Worm (Caenorhabditis elegans) whole organism, late embryonic: ENCODE measurements around the gene F53B3.3.

ENCODE experiments used
- F13H6.1 ChIP-seq: sonication (generic microtip); optimal IDR thresholded peaks from 2 replicates; lab custom pipeline; 2016; ENCODE audit warnings: missing genetic modification characterization, missing compliant biosample characterization
- K02D7.2 ChIP-seq: sonication (generic microtip); optimal IDR thresholded peaks from 2 replicates; lab custom pipeline; 2017; ENCODE audit warnings: mild to moderate bottlenecking, missing genetic modification characterization, missing compliant biosample characterization
- ama-1 ChIP-seq: fragments of 150-350 bp; optimal IDR thresholded peaks from 2 replicates; lab custom pipeline; 2014
- ceh-18 ChIP-seq: sonication (generic microtip); optimal IDR thresholded peaks from 2 replicates; lab custom pipeline; 2016; ENCODE audit warnings: missing genetic modification characterization, missing compliant biosample characterization
- ceh-19 ChIP-seq: fragments of 200-800 bp; sonication (Bioruptor generic); optimal IDR thresholded peaks from 2 replicates; lab custom pipeline; 2018; ENCODE audit warnings: mild to moderate bottlenecking, missing genetic modification characterization, missing compliant biosample characterization
- ceh-24 ChIP-seq: sonication (generic microtip); optimal IDR thresholded peaks from 2 replicates; lab custom pipeline; 2016; ENCODE audit warnings: mild to moderate bottlenecking, missing genetic modification characterization, missing compliant biosample characterization
- ceh-30 ChIP-seq: fragments of 150-350 bp; optimal IDR thresholded peaks from 2 replicates; lab custom pipeline; 2014; ENCODE audit warnings: missing biosample characterization, missing genetic modification characterization
- ceh-31 ChIP-seq: sonication (generic microtip); optimal IDR thresholded peaks from 2 replicates; lab custom pipeline; 2016; ENCODE audit warnings: missing genetic modification characterization, missing compliant biosample characterization
- ceh-34 ChIP-seq: sonication (generic microtip); optimal IDR thresholded peaks from 2 replicates; lab custom pipeline; 2016; ENCODE audit warnings: mild to moderate bottlenecking, missing genetic modification characterization, missing compliant biosample characterization
- ceh-48 ChIP-seq: sonication (generic microtip); optimal IDR thresholded peaks from 2 replicates; lab custom pipeline; 2016; ENCODE audit warnings: missing genetic modification characterization, inconsistent platforms, missing compliant biosample characterization
- ceh-9 ChIP-seq: sonication (generic microtip); optimal IDR thresholded peaks from 2 replicates; lab custom pipeline; 2016; ENCODE audit warnings: mild to moderate bottlenecking, missing genetic modification characterization, inconsistent platforms, missing compliant biosample characterization
- dve-1 ChIP-seq: sonication (generic microtip); optimal IDR thresholded peaks from 2 replicates; lab custom pipeline; 2017; ENCODE audit warnings: antibody characterized with exemption, mild to moderate bottlenecking, missing genetic modification characterization, missing compliant biosample characterization
- elt-2 ChIP-seq: sonication (generic microtip); optimal IDR thresholded peaks from 2 replicates; lab custom pipeline; 2016; ENCODE audit warnings: missing genetic modification reagents, missing genetic modification characterization, missing compliant biosample characterization
- fax-1 ChIP-seq: sonication (generic microtip); optimal IDR thresholded peaks from 2 replicates; lab custom pipeline; 2016; ENCODE audit warnings: missing genotype, missing genetic modification characterization, missing compliant biosample characterization
- hlh-13 ChIP-seq: fragments of 200-800 bp; sonication (Bioruptor generic); optimal IDR thresholded peaks from 2 replicates; lab custom pipeline; 2018; ENCODE audit warnings: mild to moderate bottlenecking, missing genetic modification characterization, missing compliant biosample characterization
- hlh-15 ChIP-seq: sonication (generic microtip); optimal IDR thresholded peaks from 2 replicates; lab custom pipeline; 2016; ENCODE audit warnings: missing genetic modification characterization, missing compliant biosample characterization
- hlh-30 ChIP-seq: sonication (generic microtip); optimal IDR thresholded peaks from 2 replicates; lab custom pipeline; 2017; ENCODE audit warnings: antibody characterized with exemption, missing genetic modification characterization, missing compliant biosample characterization; ENCODE audit not compliant: insufficient read depth
- hlh-6 ChIP-seq: sonication (generic microtip); optimal IDR thresholded peaks from 2 replicates; lab custom pipeline; 2016; ENCODE audit warnings: missing genotype, missing genetic modification characterization, missing compliant biosample characterization
- lin-11 ChIP-seq: fragments of 200-800 bp; sonication (Bioruptor generic); optimal IDR thresholded peaks from 2 replicates; lab custom pipeline; 2018; ENCODE audit warnings: mild to moderate bottlenecking, missing genetic modification characterization, missing compliant biosample characterization
- madf-2 ChIP-seq: sonication (generic microtip); optimal IDR thresholded peaks from 2 replicates; lab custom pipeline; 2017; ENCODE audit warnings: missing genetic modification characterization, missing compliant biosample characterization
- nfya-1 ChIP-seq: sonication (generic microtip); optimal IDR thresholded peaks from 2 replicates; lab custom pipeline; 2017; ENCODE audit warnings: missing genetic modification characterization, mild to moderate bottlenecking, missing compliant biosample characterization, antibody characterized with exemption, moderate library complexity
- nhr-232 ChIP-seq: sonication (generic microtip); optimal IDR thresholded peaks from 2 replicates; lab custom pipeline; 2016; ENCODE audit warnings: missing genetic modification characterization, missing compliant biosample characterization
- npax-4 ChIP-seq: sonication (generic microtip); optimal IDR thresholded peaks from 2 replicates; lab custom pipeline; 2016; ENCODE audit warnings: missing genetic modification characterization, missing compliant biosample characterization
- odd-2 ChIP-seq: sonication (generic microtip); optimal IDR thresholded peaks from 2 replicates; lab custom pipeline; 2017; ENCODE audit warnings: antibody characterized with exemption, mild to moderate bottlenecking, missing genetic modification characterization, missing compliant biosample characterization
- pag-3 ChIP-seq: sonication (generic microtip); optimal IDR thresholded peaks from 2 replicates; lab custom pipeline; 2016; ENCODE audit warnings: missing compliant biosample characterization, missing genetic modification characterization, borderline replicate concordance
- pha-2 ChIP-seq: sonication (generic microtip); optimal IDR thresholded peaks from 2 replicates; lab custom pipeline; 2017; ENCODE audit warnings: mild to moderate bottlenecking, missing genetic modification characterization, missing compliant biosample characterization
- sdc-2 ChIP-seq: sonication (generic microtip); optimal IDR thresholded peaks from 2 replicates; lab custom pipeline; 2016; ENCODE audit warnings: missing genotype, missing genetic modification characterization, missing compliant biosample characterization
- sox-2 ChIP-seq: fragments of 200-800 bp; sonication (Bioruptor generic); IDR thresholded peaks from 2 replicates; pipeline ENCODE4 v1.3.6; 2022; ENCODE audit warnings: missing genetic modification reagents, missing genetic modification characterization, missing compliant biosample characterization
- sox-4 ChIP-seq: sonication (generic microtip); optimal IDR thresholded peaks from 2 replicates; lab custom pipeline; 2017; ENCODE audit warnings: mild to moderate bottlenecking, missing genetic modification characterization, inconsistent platforms, missing compliant biosample characterization
- syd-9 ChIP-seq: sonication (generic microtip); optimal IDR thresholded peaks from 2 replicates; lab custom pipeline; 2016; ENCODE audit warnings: mild to moderate bottlenecking, missing genetic modification characterization, moderate library complexity, missing compliant biosample characterization
- ttx-3 ChIP-seq: sonication (generic microtip); optimal IDR thresholded peaks from 2 replicates; lab custom pipeline; 2016; ENCODE audit warnings: missing genetic modification reagents, missing genetic modification characterization, missing compliant biosample characterization
- unc-3 ChIP-seq, 2 experiments: fragments of 200-800 bp in 1 of 2; sonication (Bioruptor generic) in 1 of 2; sonication (generic microtip) in 1 of 2; conservative IDR thresholded peaks in 1 of 2; optimal IDR thresholded peaks in 1 of 2; 2 replicates each; pipeline versions ENCODE4 v1.3.6 to Lab custom; 2016 to 2022; ENCODE audit warnings: missing compliant biosample characterization in 2 of 2, missing genetic modification characterization in 2 of 2, missing genetic modification reagents in 1 of 2
- unc-42 ChIP-seq: sonication (generic microtip); optimal IDR thresholded peaks from 2 replicates; lab custom pipeline; 2016; ENCODE audit warnings: missing genotype, missing genetic modification characterization, missing compliant biosample characterization
- unc-55 ChIP-seq: sonication (generic microtip); optimal IDR thresholded peaks from 2 replicates; lab custom pipeline; 2017; ENCODE audit warnings: missing biosample characterization, missing genetic modification reagents, missing genetic modification characterization
- ztf-16 ChIP-seq: sonication (generic microtip); optimal IDR thresholded peaks from 2 replicates; lab custom pipeline; 2017; ENCODE audit warnings: missing genetic modification characterization, missing compliant biosample characterization

F53B3.3 gene

DNA sequence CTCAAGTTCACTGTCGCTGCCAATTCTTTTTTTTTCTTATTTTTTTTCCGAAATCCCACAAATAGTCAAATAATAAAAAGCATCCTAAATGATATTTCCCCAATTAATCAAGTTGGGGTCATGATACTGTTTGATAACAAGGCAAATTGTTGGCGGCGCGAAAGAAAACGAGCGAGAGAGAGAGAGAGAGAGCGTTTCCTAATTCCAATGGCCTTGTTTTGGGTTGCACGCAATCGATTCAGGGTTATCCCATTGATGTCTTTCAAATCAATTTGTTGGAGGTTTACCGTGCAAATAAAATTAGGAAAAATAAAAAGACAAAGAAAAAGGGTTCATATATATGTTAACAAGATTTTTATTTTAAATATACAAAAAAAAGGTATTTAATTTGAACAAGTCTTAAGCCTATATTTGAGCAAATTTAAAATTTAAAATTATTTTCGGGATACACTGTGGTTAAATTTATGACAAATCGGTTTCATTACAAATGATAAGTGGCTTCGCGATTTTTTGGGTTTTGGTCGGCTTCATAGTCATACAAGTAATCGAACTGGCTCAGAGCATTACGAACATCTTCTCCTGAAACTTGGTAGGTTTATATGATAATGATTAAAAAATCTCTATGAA lies 5.2 kb downstream of the F53B3.3 start:
- no peak for TF ChIP-seq ceh-18 (tag; lab: Kevin White, UChicago)
- TF ChIP-seq ceh-31: no peak
- TF ChIP-seq ceh-34 (tag; lab: Kevin White, UChicago): no peak
- no peak for TF ChIP-seq ama-1 (lab: Kevin White, UChicago)
- TF ChIP-seq sdc-2 (tag; lab: Kevin White, UChicago): no peak
- TF ChIP-seq ceh-30 (tag; lab: Kevin White, UChicago): no peak
- no peak for TF ChIP-seq ztf-16 (tag; lab: Kevin White, UChicago)
- TF ChIP-seq nhr-232 (tag; lab: Kevin White, UChicago): no peak

DNA sequence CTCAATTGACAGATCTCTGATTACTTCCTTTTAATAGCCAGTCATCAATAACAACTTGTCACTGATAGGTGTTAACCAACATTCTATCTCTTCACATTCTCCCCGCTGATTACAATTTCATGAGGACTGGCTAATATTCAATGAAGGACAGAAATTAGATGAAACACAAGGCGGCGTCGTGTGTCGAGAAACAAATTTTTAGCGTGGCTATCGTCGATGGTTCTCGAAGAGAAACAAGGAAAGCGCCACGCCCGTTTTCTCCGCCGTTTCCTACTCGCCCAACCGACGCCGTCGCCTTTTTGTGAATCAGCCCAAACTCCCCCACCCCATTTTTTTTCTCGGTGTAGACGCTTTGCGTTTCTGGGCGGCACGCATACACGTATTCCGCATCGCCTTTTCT lies 7.0 kb downstream of the F53B3.3 start, which contains the start of gene F53B3.6:
Gene F53B3.6, plus strand, starts transcription at position 284 of the 400 bp plus-strand sequence.
- no peak for TF ChIP-seq fax-1
- no peak for TF ChIP-seq pha-2
- no peak for TF ChIP-seq pag-3 (tag; lab: Kevin White, UChicago)
- no peak for TF ChIP-seq unc-55 (GFP tag; lab: Kevin White, UChicago)
- no peak for TF ChIP-seq npax-4 (tag; lab: Kevin White, UChicago)

ce11 chrX:2862372-2862771 lies 8.6 kb downstream of the F53B3.3 start, which contains the start of gene comt-1:
Gene comt-1 (minus strand): TSS chrX:2862472.
- TF ChIP-seq hlh-30 (tag; lab: Kevin White, UChicago) (no peak), madf-2 (no peak), ceh-34 (tag; lab: Kevin White, UChicago) (no peak), ceh-9 (tag; lab: Kevin White, UChicago) (no peak), pag-3 (tag; lab: Kevin White, UChicago) (no peak), ceh-48 (tag; lab: Kevin White, UChicago) (no peak), nfya-1 (no peak)

DNA sequence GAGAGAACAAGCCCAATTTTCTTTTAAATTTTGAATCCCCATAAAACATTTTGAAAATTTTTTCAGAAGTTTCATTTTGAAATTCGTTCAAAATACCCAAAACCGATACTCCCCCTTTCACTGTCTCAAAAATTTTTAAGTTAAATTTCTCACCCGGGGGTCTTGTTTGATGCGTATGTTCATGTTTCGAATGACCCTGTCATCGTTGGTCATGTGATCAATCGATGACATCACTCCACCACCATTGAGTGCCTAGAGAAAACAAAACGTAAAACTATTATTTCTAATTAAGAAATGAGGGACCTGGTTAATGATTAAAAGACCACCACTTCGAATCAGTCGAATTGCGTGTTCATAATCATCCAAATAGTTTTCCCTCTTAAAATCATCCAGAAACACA lies 12.6 kb downstream of the F53B3.3 start:
- TF ChIP-seq hlh-30 (tag; lab: Kevin White, UChicago): peak; percentile 30
- TF ChIP-seq elt-2: no peak
- TF ChIP-seq hlh-15 (tag; lab: Kevin White, UChicago): no peak
- no peak for TF ChIP-seq hlh-6 (tag; lab: Kevin White, UChicago)
- no peak for TF ChIP-seq ceh-30 (tag; lab: Kevin White, UChicago)

- TF ChIP-seq hlh-30 (tag; lab: Kevin White, UChicago): no peak
- no peak for TF ChIP-seq ceh-24 (tag; lab: Kevin White, UChicago)
- peak; percentile 17 for TF ChIP-seq ceh-31
- TF ChIP-seq dve-1: no peak
These were observed 13.7 kb downstream of the F53B3.3 start, which contains the start of gene tra-4 for ce11 chrX:2857070-2857825. Gene tra-4 (minus strand): TSS chrX:2857603.

- TF ChIP-seq odd-2 (tag; lab: Kevin White, UChicago) (no peak), ceh-31 (no peak), pha-2 (no peak), ceh-19 (GFP tag; lab: Kevin White, UChicago) (no peak), hlh-13 (GFP tag; lab: Kevin White, UChicago) (no peak), ceh-24 (tag; lab: Kevin White, UChicago) (no peak), npax-4 (tag; lab: Kevin White, UChicago) (no peak)
These were observed 17.0 kb downstream of the F53B3.3 start for ce11 chrX:2853963-2854362.

DNA sequence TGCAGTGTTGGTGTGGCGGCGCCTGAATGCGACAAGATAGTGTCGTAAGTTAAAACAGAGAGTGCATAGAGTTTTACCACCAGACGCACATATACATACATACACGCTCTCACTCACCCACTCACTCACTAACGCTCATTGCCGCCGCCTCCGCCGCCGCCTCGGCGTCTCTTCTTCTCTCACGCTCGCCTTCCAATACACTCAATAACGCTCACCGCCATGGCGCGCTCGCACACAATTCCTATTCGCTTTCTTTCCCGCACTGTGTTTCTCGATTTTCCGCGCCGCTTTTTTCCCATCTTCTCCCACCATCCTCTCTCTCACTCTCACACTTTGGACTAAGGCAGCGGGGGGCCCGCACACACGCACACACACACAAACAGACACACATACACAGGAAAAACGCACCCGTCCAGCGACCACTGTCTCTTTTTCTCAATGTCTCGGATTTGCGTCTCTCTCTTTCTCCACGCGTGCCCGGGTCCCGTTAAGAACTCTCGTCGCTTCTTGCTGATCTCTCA lies 18.5 kb downstream of the F53B3.3 start, which contains the start of gene kin-29:
Gene kin-29, minus strand, starts transcription at position 51 of the 521 bp plus-strand sequence.
- TF ChIP-seq hlh-6 (tag; lab: Kevin White, UChicago) (peak; percentile 78), sox-2 (GFP tag; lab: Robert Waterston, UW) (peak; percentile 1; the same call in 1 of the 2 replicates), syd-9 (tag; lab: Kevin White, UChicago) (peak; percentile 68), unc-3 (GFP tag; conservative IDR thresholded peaks at IDR 0.05; lab: Robert Waterston, UW) (no peak), unc-3 (tag; optimal IDR thresholded peaks at IDR 0.05; lab: Kevin White, UChicago) (peak; percentile 53), ztf-16 (tag; lab: Kevin White, UChicago) (peak; percentile 64), fax-1 (peak; percentile 68), unc-42 (tag; lab: Kevin White, UChicago) (peak; percentile 78), F13H6.1 (tag; lab: Kevin White, UChicago) (peak; percentile 81), npax-4 (tag; lab: Kevin White, UChicago) (peak; percentile 3), ttx-3 (no peak), lin-11 (no peak), hlh-30 (tag; lab: Kevin White, UChicago) (peak; percentile 46), K02D7.2 (tag; lab: Kevin White, UChicago) (no peak), ceh-18 (tag; lab: Kevin White, UChicago) (peak; percentile 98), sox-4 (tag; lab: Kevin White, UChicago) (peak; percentile 68)
